Worm (Caenorhabditis elegans): ENCODE results near the gene ZK643.6.

- TF ChIP-seq ztf-4 (tag; optimal IDR thresholded peaks at IDR 0.05): no peak
- TF ChIP-seq nhr-43 (tag; optimal IDR thresholded peaks at IDR 0.05; ENCODE audit: poor library complexity, severe bottlenecking): peak; percentile 52
- no peak for TF ChIP-seq ceh-82 (tag; optimal IDR thresholded peaks at IDR 0.05)
- TF ChIP-seq ceh-16 (tag; optimal IDR thresholded peaks at IDR 0.05): no peak
- no peak for TF ChIP-seq pqm-1 (tag; optimal IDR thresholded peaks at IDR 0.05)
- no peak for TF ChIP-seq skn-1 (tag; optimal IDR thresholded peaks at IDR 0.05)
These were observed 20.3 kb upstream of the ZK643.6 start for ce11 chrIII:8980892-8981291.
